Worm (Caenorhabditis elegans) whole organism, late embryonic: ENCODE results near the gene C50F4.9.

Experiments used
- K09A11.1 ChIP-seq: sonication (generic microtip); optimal IDR thresholded peaks from 2 replicates; lab custom pipeline; 2017; ENCODE audit warnings: antibody characterized with exemption, mild to moderate bottlenecking, missing genetic modification characterization, missing compliant biosample characterization; ENCODE audit not compliant: insufficient read depth
- T23F11.4 ChIP-seq: fragments of 200-800 bp; sonication (Bioruptor generic); optimal IDR thresholded peaks from 2 replicates; lab custom pipeline; 2018; ENCODE audit warnings: mild to moderate bottlenecking, missing genetic modification characterization, missing compliant biosample characterization
- ama-1 ChIP-seq: fragments of 150-350 bp; optimal IDR thresholded peaks from 2 replicates; lab custom pipeline; 2014
- ceh-34 ChIP-seq: sonication (generic microtip); optimal IDR thresholded peaks from 2 replicates; lab custom pipeline; 2016; ENCODE audit warnings: mild to moderate bottlenecking, missing genetic modification characterization, missing compliant biosample characterization
- ceh-48 ChIP-seq: sonication (generic microtip); optimal IDR thresholded peaks from 2 replicates; lab custom pipeline; 2016; ENCODE audit warnings: missing genetic modification characterization, inconsistent platforms, missing compliant biosample characterization
- ceh-9 ChIP-seq: sonication (generic microtip); optimal IDR thresholded peaks from 2 replicates; lab custom pipeline; 2016; ENCODE audit warnings: mild to moderate bottlenecking, missing genetic modification characterization, inconsistent platforms, missing compliant biosample characterization
- elt-2 ChIP-seq: sonication (generic microtip); optimal IDR thresholded peaks from 2 replicates; lab custom pipeline; 2016; ENCODE audit warnings: missing genetic modification reagents, missing genetic modification characterization, missing compliant biosample characterization
- hlh-13 ChIP-seq: fragments of 200-800 bp; sonication (Bioruptor generic); optimal IDR thresholded peaks from 2 replicates; lab custom pipeline; 2018; ENCODE audit warnings: mild to moderate bottlenecking, missing genetic modification characterization, missing compliant biosample characterization

ce11 chrV:9524099-9524498 is at the start of gene C50F4.9:
- no peak for TF ChIP-seq K09A11.1
- TF ChIP-seq ceh-48 (tag; lab: Kevin White, UChicago), result no peak
- no peak for TF ChIP-seq elt-2 (tag; lab: Kevin White, UChicago)
- TF ChIP-seq ama-1, result no peak
- no peak for TF ChIP-seq hlh-13 (GFP tag; lab: Kevin White, UChicago)
- TF ChIP-seq T23F11.4 (GFP tag; lab: Kevin White, UChicago), result no peak
- TF ChIP-seq ceh-34, result no peak
- TF ChIP-seq ceh-9 (tag; lab: Kevin White, UChicago), result no peak
